Worm (Caenorhabditis elegans) whole organism, L4 larva: ENCODE measurements around the gene F45D3.4.

ENCODE experiments used
- D1046.2 ChIP-seq: fragments of 200-800 bp; sonication (Bioruptor generic); IDR thresholded peaks from 2 replicates; pipeline ENCODE4 v1.3.6; 2022; ENCODE audit warnings: missing genetic modification characterization, missing compliant biosample characterization
- F49E8.2 ChIP-seq: sonication (generic microtip); optimal IDR thresholded peaks from 2 replicates; lab custom pipeline; 2016; ENCODE audit warnings: missing compliant biosample characterization, mild to moderate bottlenecking, missing genetic modification characterization, borderline replicate concordance
- T20F7.1 ChIP-seq: fragments of 200-800 bp; sonication (Bioruptor generic); optimal IDR thresholded peaks from 2 replicates; lab custom pipeline; 2018; ENCODE audit warnings: mild to moderate bottlenecking, missing genetic modification characterization, missing compliant biosample characterization
- Y75B8A.6 ChIP-seq: fragments of 200-800 bp; sonication (Bioruptor generic); IDR thresholded peaks from 2 replicates; pipeline ENCODE4 v1.3.6; 2022; ENCODE audit warnings: missing genetic modification reagents, missing genetic modification characterization, missing compliant biosample characterization
- attf-4 ChIP-seq: sonication (generic microtip); optimal IDR thresholded peaks from 3 replicates; lab custom pipeline; 2017; ENCODE audit warnings: missing biosample characterization, missing genetic modification characterization
- ctbp-1 ChIP-seq: fragments of 200-800 bp; sonication (Bioruptor generic); IDR thresholded peaks from 2 replicates; pipeline ENCODE4 v1.3.6; 2022; ENCODE audit warnings: missing genetic modification reagents, missing genetic modification characterization, missing compliant biosample characterization
- daf-16 ChIP-seq, 3 experiments: sonication (generic microtip); optimal IDR thresholded peaks; 2 replicates each; lab custom pipeline; 2016 to 2017; ENCODE audit warnings: missing genetic modification characterization in 3 of 3, missing genetic modification reagents in 3 of 3, mild to moderate bottlenecking in 2 of 3, missing compliant biosample characterization in 2 of 3, missing biosample characterization in 1 of 3, moderate library complexity in 1 of 3
- daf-19 ChIP-seq: fragments of 200-800 bp; sonication (Bioruptor generic); conservative IDR thresholded peaks from 2 replicates; pipeline ENCODE4 v1.3.6; 2022; ENCODE audit warnings: missing genetic modification characterization, missing compliant biosample characterization
- dmd-9 ChIP-seq: fragments of 200-800 bp; sonication (Bioruptor generic); IDR thresholded peaks from 2 replicates; pipeline ENCODE4 v1.3.6; 2022; ENCODE audit warnings: missing genetic modification reagents, missing genetic modification characterization, missing compliant biosample characterization
- dve-1 ChIP-seq: sonication (generic microtip); optimal IDR thresholded peaks from 2 replicates; lab custom pipeline; 2017; ENCODE audit warnings: antibody characterized with exemption, mild to moderate bottlenecking, missing genetic modification characterization, missing compliant biosample characterization; ENCODE audit not compliant: insufficient read depth
- egl-27 ChIP-seq: sonication (generic microtip); optimal IDR thresholded peaks from 3 replicates; lab custom pipeline; 2017; ENCODE audit warnings: missing biosample characterization, missing genetic modification reagents, missing genetic modification characterization
- fkh-10 ChIP-seq: fragments of 150-350 bp; optimal IDR thresholded peaks from 2 replicates; lab custom pipeline; 2014; ENCODE audit warnings: missing biosample characterization, missing genetic modification reagents, missing genetic modification characterization
- gei-8 ChIP-seq: fragments of 200-800 bp; sonication (Bioruptor generic); optimal IDR thresholded peaks from 2 replicates; lab custom pipeline; 2018; ENCODE audit warnings: mild to moderate bottlenecking, missing genetic modification characterization, missing compliant biosample characterization
- hif-1 ChIP-seq, 2 experiments: sonication (generic microtip); optimal IDR thresholded peaks; 2 replicates each; lab custom pipeline; 2016 to 2017; ENCODE audit warnings: missing compliant biosample characterization in 2 of 2, missing genetic modification characterization in 2 of 2, missing genetic modification reagents in 2 of 2, missing genotype in 2 of 2, mild to moderate bottlenecking in 1 of 2
- mdt-29 ChIP-seq: fragments of 200-800 bp; sonication (Bioruptor generic); IDR thresholded peaks from 2 replicates; pipeline ENCODE4 v1.3.6; 2022; ENCODE audit warnings: missing genetic modification reagents, missing genetic modification characterization, missing compliant biosample characterization
- nhr-11 ChIP-seq: fragments of 150-350 bp; optimal IDR thresholded peaks from 2 replicates; lab custom pipeline; 2014; ENCODE audit warnings: missing biosample characterization, missing genetic modification characterization
- nhr-111 ChIP-seq: fragments of 200-800 bp; sonication (Bioruptor generic); optimal IDR thresholded peaks from 2 replicates; lab custom pipeline; 2018; ENCODE audit warnings: mild to moderate bottlenecking, missing genetic modification characterization, missing compliant biosample characterization
- nhr-25 ChIP-seq: sonication (generic microtip); optimal IDR thresholded peaks from 2 replicates; lab custom pipeline; 2017; ENCODE audit warnings: missing genetic modification characterization, mild to moderate bottlenecking, missing compliant biosample characterization, antibody characterized with exemption, moderate library complexity, borderline replicate concordance; ENCODE audit not compliant: insufficient read depth
- nhr-41 ChIP-seq: fragments of 200-800 bp; sonication (Bioruptor generic); IDR thresholded peaks from 2 replicates; pipeline ENCODE4 v1.3.6; 2022; ENCODE audit warnings: missing genetic modification reagents, missing genetic modification characterization, missing compliant biosample characterization
- nhr-42 ChIP-seq: fragments of 200-800 bp; sonication (Bioruptor generic); IDR thresholded peaks from 2 replicates; pipeline ENCODE4 v1.3.6; 2022; ENCODE audit warnings: missing genetic modification characterization, missing compliant biosample characterization
- nhr-6 ChIP-seq: fragments of 150-350 bp; optimal IDR thresholded peaks from 2 replicates; lab custom pipeline; 2014; ENCODE audit warnings: missing biosample characterization, missing genetic modification characterization
- nhr-77 ChIP-seq: fragments of 150-350 bp; optimal IDR thresholded peaks from 2 replicates; lab custom pipeline; 2014; ENCODE audit warnings: missing biosample characterization, missing genetic modification characterization
- pha-4 ChIP-seq, 2 experiments: fragments of 150-350 bp in 1 of 2; fragments of 200-800 bp in 1 of 2; sonication (Bioruptor generic) in 1 of 2; IDR thresholded peaks in 1 of 2; optimal IDR thresholded peaks in 1 of 2; 2 replicates each; pipeline versions ENCODE4 v1.3.6 to Lab custom; 2014 to 2022; ENCODE audit warnings: missing genetic modification characterization in 2 of 2, missing genetic modification reagents in 2 of 2, missing biosample characterization in 1 of 2, missing compliant biosample characterization in 1 of 2
- php-3 ChIP-seq: fragments of 200-800 bp; sonication (Bioruptor generic); IDR thresholded peaks from 2 replicates; pipeline ENCODE4 v1.3.6; 2022; ENCODE audit warnings: missing genetic modification reagents, missing genetic modification characterization, missing compliant biosample characterization
- rbr-2 ChIP-seq: sonication (generic microtip); optimal IDR thresholded peaks from 2 replicates; lab custom pipeline; 2016; ENCODE audit warnings: missing genotype, missing genetic modification characterization, missing compliant biosample characterization
- saeg-2 ChIP-seq: fragments of 200-800 bp; sonication (Bioruptor generic); IDR thresholded peaks from 2 replicates; pipeline ENCODE4 v1.3.6; 2022; ENCODE audit warnings: missing genetic modification reagents, missing genetic modification characterization, missing compliant biosample characterization
- set-16 ChIP-seq: fragments of 200-800 bp; sonication (Bioruptor generic); IDR thresholded peaks from 2 replicates; pipeline ENCODE4 v1.3.6; 2022; ENCODE audit warnings: missing genetic modification reagents, missing genetic modification characterization, missing compliant biosample characterization
- skn-1 ChIP-seq: fragments of 150-350 bp; optimal IDR thresholded peaks from 2 replicates; lab custom pipeline; 2014; ENCODE audit warnings: missing biosample characterization, missing genetic modification characterization
- spr-1 ChIP-seq: sonication (generic microtip); optimal IDR thresholded peaks from 2 replicates; lab custom pipeline; 2016; ENCODE audit warnings: mild to moderate bottlenecking, missing genetic modification characterization, missing compliant biosample characterization
- spr-3 ChIP-seq: fragments of 200-800 bp; sonication (Bioruptor generic); optimal IDR thresholded peaks from 2 replicates; lab custom pipeline; 2018; ENCODE audit warnings: mild to moderate bottlenecking, missing genetic modification characterization, missing compliant biosample characterization
- tag-97 ChIP-seq: fragments of 200-800 bp; sonication (Bioruptor generic); IDR thresholded peaks from 2 replicates; pipeline ENCODE4 v1.3.6; 2022; ENCODE audit warnings: missing genetic modification characterization, missing compliant biosample characterization
- unc-39 ChIP-seq: sonication (generic microtip); optimal IDR thresholded peaks from 2 replicates; lab custom pipeline; 2017; ENCODE audit warnings: missing biosample characterization, missing genetic modification characterization
- unc-62 ChIP-seq, 3 experiments: fragments of 150-350 bp in 1 of 3; sonication (generic microtip); optimal IDR thresholded peaks in 2 of 3; peaks in 1 of 3; 1 replicate in 1 of 3; 2 replicates in 2 of 3; lab custom pipeline; 2014 to 2017; ENCODE audit warnings: missing biosample characterization in 3 of 3, missing genetic modification characterization in 3 of 3, missing genetic modification reagents in 3 of 3, missing genotype in 1 of 3
- zfp-3 ChIP-seq: fragments of 200-800 bp; sonication (Bioruptor generic); conservative IDR thresholded peaks from 2 replicates; pipeline ENCODE4 v1.3.6; 2022; ENCODE audit warnings: missing genetic modification reagents, missing genetic modification characterization, missing compliant biosample characterization

The F45D3.4 gene

DNA sequence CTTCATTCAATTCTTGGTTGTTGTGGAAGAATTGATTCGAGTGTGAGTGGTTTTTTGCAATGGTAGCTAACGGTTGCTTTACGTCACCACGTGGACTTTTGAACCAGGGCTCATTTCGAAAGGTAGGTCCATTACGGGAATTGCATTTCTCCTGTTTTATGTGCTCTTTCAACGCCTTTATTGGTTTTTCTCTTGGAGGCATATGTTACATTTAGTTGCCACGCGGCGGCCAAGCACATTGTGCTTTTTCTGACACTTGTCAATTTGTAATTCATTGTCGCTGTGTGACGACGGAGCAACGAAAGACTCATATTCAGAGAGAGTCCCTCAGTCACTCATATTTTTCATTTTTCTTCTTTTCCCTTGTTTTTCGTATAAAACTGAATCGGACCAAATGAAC, 31.8 kb upstream of the F45D3.4 start:
- TF ChIP-seq nhr-41 (GFP tag; lab: Robert Waterston, UW) (no peak), dmd-9 (GFP tag; lab: Robert Waterston, UW) (no peak), unc-62 (GFP tag; optimal IDR thresholded peaks at IDR 0.05 in 1 of 2; lab: Kevin White, UChicago) (peak in 1 of 2 experiments; percentile 94), unc-62 (tag; optimal IDR thresholded peaks at IDR 0.05; lab: Kevin White, UChicago) (no peak), D1046.2 (no peak), ctbp-1 (GFP tag; lab: Robert Waterston, UW) (no peak), spr-3 (no peak)

DNA sequence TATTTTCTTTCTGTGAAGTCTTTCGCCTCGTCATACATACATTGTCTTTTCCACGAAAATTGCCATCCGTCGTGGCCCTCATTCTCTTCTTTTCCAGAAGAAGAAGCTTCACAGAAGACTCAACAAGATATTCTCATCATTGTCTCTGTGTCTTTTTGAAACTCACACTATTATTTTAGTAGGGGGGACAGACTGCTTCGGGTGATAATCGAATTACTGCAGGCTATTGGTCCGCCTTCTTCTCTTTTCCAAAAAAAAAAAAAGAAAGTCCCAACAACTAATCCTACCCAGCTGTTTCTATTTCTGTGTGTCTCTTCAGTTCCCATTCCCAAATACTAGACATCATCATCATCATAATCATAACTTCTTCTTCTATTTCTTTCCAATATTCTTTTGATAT, 30.4 kb upstream of the F45D3.4 start:
- TF ChIP-seq php-3 (GFP tag; lab: Robert Waterston, UW): no peak
- TF ChIP-seq unc-62 (GFP tag; optimal IDR thresholded peaks at IDR 0.05 in 1 of 2; lab: Kevin White, UChicago): peak in 1 of 2 experiments; percentile 76
- no peak for TF ChIP-seq unc-62 (tag; optimal IDR thresholded peaks at IDR 0.05; lab: Kevin White, UChicago)
- TF ChIP-seq spr-1: no peak
- no peak for TF ChIP-seq hif-1 (tag; optimal IDR thresholded peaks at IDR 0.05; lab: Kevin White, UChicago)
- no peak for TF ChIP-seq ctbp-1 (GFP tag; lab: Robert Waterston, UW)

DNA sequence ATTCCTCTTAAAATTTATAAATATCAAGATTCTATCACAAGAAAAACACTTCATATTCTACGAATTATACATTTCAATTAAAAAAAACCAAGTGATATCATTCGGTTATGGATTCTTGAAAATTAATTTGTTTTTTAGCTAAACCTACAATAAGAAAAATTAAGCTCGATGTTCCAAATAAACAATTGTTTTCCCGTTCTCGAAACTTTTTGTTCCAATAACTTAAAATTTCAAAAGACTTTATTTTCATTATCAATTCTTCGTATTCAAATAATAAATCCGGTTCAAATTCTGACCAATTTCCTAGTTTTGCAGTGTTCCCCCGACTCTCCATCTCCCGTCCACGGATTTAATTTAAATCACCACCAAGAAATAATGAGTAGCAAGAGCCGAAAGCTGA, 26.3 kb upstream of the F45D3.4 start, which contains the start of gene E02A10.3:
Gene E02A10.3 (plus strand): TSS at position 301 of the 400 bp plus-strand sequence.
- TF ChIP-seq daf-16 (GFP tag; optimal IDR thresholded peaks at IDR 0.05; lab: Kevin White, UChicago): no peak
- TF ChIP-seq daf-16 (tag; optimal IDR thresholded peaks at IDR 0.05; lab: Kevin White, UChicago): no peak
- no peak for TF ChIP-seq Y75B8A.6 (GFP tag; lab: Robert Waterston, UW)
- no peak for TF ChIP-seq nhr-25 (tag; lab: Kevin White, UChicago)
- no peak for TF ChIP-seq nhr-11 (tag; lab: Kevin White, UChicago)
- TF ChIP-seq php-3 (GFP tag; lab: Robert Waterston, UW): no peak
- no peak for TF ChIP-seq fkh-10 (GFP tag; lab: Kevin White, UChicago)
- no peak for TF ChIP-seq dve-1 (tag; lab: Kevin White, UChicago)
- TF ChIP-seq dmd-9 (GFP tag; lab: Robert Waterston, UW): no peak
- TF ChIP-seq gei-8 (GFP tag; lab: Kevin White, UChicago): no peak
- no peak for TF ChIP-seq nhr-111 (GFP tag; lab: Kevin White, UChicago)
- no peak for TF ChIP-seq F49E8.2 (tag; lab: Kevin White, UChicago)
- TF ChIP-seq nhr-42: no peak
- TF ChIP-seq daf-19: no peak
- TF ChIP-seq skn-1 (tag; lab: Kevin White, UChicago): no peak
- TF ChIP-seq zfp-3: no peak
- TF ChIP-seq, all 104 proteins: peak for 0

DNA sequence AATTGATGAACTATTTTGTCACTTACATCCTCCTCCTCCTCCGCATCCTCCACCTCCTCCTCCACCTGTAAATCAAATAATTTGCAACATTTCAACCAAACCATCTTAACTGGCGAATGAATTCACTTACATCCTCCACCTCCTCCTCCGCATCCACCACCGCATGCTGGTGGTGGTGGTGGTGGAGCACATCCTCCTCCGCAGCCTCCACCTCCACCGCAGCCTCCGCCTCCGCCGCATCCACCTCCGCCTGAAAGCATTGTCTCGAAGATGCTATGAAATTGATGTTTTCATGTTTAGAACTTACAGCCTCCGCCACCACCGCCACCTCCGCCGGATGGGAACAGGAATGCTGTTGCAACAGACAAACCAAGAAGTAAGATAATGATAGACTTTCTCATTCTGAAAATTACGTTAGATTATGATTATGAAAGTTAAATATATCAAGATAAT, 23.5 kb upstream of the F45D3.4 start, which contains the start of gene grl-23:
Gene grl-23 (minus strand): TSS at position 403 of the 453 bp plus-strand sequence.
- TF ChIP-seq mdt-29 (GFP tag; lab: Robert Waterston, UW) (no peak), set-16 (GFP tag; lab: Robert Waterston, UW) (peak; percentile 91), attf-4 (tag; lab: Kevin White, UChicago) (no peak), egl-27 (tag; lab: Kevin White, UChicago) (no peak)

DNA sequence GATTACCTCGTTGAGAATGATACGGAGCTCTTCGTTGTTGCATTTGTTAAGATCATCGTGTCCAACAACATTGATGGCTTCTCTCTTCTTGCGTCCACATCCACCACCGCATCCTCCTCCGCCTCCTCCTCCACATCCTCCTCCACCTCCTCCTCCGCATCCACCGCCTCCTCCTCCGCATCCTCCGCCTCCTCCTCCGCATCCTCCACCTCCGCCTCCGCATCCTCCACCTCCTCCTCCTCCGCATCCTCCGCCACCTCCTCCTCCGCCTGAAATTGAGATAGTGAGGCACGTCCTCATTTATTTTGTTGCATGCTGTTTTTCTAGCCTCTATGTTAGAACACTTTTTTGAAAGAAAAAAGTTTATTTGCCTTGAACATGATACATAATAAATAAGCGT, 22.9 kb upstream of the F45D3.4 start:
- TF ChIP-seq T20F7.1: no peak
- TF ChIP-seq saeg-2 (GFP tag; lab: Robert Waterston, UW): no peak
- no peak for TF ChIP-seq tag-97
- peak; percentile 97 for TF ChIP-seq set-16 (GFP tag; lab: Robert Waterston, UW)
- TF ChIP-seq nhr-6: no peak
- peak; percentile 58; the same call in 1 of the 2 replicates for TF ChIP-seq pha-4 (GFP tag; IDR thresholded peaks at IDR 0.05; lab: Robert Waterston, UW)
- no peak for TF ChIP-seq pha-4 (tag; optimal IDR thresholded peaks at IDR 0.05; lab: Kevin White, UChicago)
- no peak for TF ChIP-seq nhr-77
- TF ChIP-seq unc-39 (tag; lab: Kevin White, UChicago): no peak
- TF ChIP-seq rbr-2 (tag; lab: Kevin White, UChicago): no peak
- TF ChIP-seq, all 104 proteins: peak for 2
